Fruit fly (Drosophila melanogaster) whole organism, wandering third instar larva: ENCODE data around the gene Met.
"Not testable (repeated sequence)": the region's sequence is repeated elsewhere in the genome, so short reads cannot be mapped to it uniquely, and the experiment has no call there.

Experiments
- Abd-B ChIP-seq: fragments of >200 bp; optimal IDR thresholded peaks from 2 replicates; lab custom pipeline; 2017; ENCODE audit warnings: missing biosample characterization, missing genetic modification characterization
- CG9705 ChIP-seq: fragments of 200-800 bp; sonication (Bioruptor generic); optimal IDR thresholded peaks from 2 replicates; lab custom pipeline; 2018; ENCODE audit warnings: missing biosample characterization, mild to moderate bottlenecking, missing genetic modification characterization
- Dif ChIP-seq: fragments of 200-275, 200-300 bp; sonication (Bioruptor generic); optimal IDR thresholded peaks from 2 replicates; lab custom pipeline; 2018; ENCODE audit warnings: missing biosample characterization, missing genetic modification characterization; ENCODE audit not compliant: partially characterized antibody
- GATAd ChIP-seq: sonication (Bioruptor generic); optimal IDR thresholded peaks from 2 replicates; lab custom pipeline; 2016; ENCODE audit warnings: missing biosample characterization, missing genetic modification characterization
- HLH106 ChIP-seq: fragments of 200-800 bp; optimal IDR thresholded peaks from 3 replicates; lab custom pipeline; 2019; ENCODE audit warnings: missing biosample characterization, mild to moderate bottlenecking, missing genetic modification characterization, moderate library complexity
- Hnf4 ChIP-seq: fragments of 200-800 bp; sonication (Bioruptor generic); optimal IDR thresholded peaks from 2 replicates; lab custom pipeline; 2016; ENCODE audit warnings: missing biosample characterization, mild to moderate bottlenecking, missing genetic modification characterization
- Hr83 ChIP-seq: fragments of 200-300 bp; sonication (Bioruptor generic); optimal IDR thresholded peaks from 2 replicates; lab custom pipeline; 2016; ENCODE audit warnings: missing biosample characterization, mild to moderate bottlenecking, missing genetic modification characterization, moderate library complexity; ENCODE audit not compliant: poor library complexity, severe bottlenecking
- Jra ChIP-seq: sonication (Bioruptor generic); optimal IDR thresholded peaks from 2 replicates; lab custom pipeline; 2016; ENCODE audit warnings: missing biosample characterization, missing genetic modification characterization
- Mio ChIP-seq: sonication (Bioruptor generic); optimal IDR thresholded peaks from 2 replicates; lab custom pipeline; 2016; ENCODE audit warnings: missing biosample characterization, missing genetic modification characterization
- Myc ChIP-seq: fragments of >200 bp; optimal IDR thresholded peaks from 2 replicates; lab custom pipeline; 2017
- N ChIP-seq: fragments of >200 bp; optimal IDR thresholded peaks from 2 replicates; lab custom pipeline; 2018; ENCODE audit warnings: missing biosample characterization, missing external identifiers, missing genetic modification characterization
- OdsH ChIP-seq: fragments of 200-800 bp; sonication (Bioruptor generic); optimal IDR thresholded peaks from 2 replicates; lab custom pipeline; 2016; ENCODE audit warnings: missing biosample characterization, mild to moderate bottlenecking, missing genetic modification characterization
- Rel ChIP-seq, 2 experiments: fragments of 200-800 bp; sonication (Bioruptor generic) in 1 of 2; optimal IDR thresholded peaks; 2 replicates in 1 of 2; 3 replicates in 1 of 2; lab custom pipeline; 2016 to 2019; ENCODE audit warnings: mild to moderate bottlenecking in 2 of 2, missing biosample characterization in 2 of 2, missing genetic modification characterization in 2 of 2, moderate library complexity in 1 of 2
- Sp1 ChIP-seq: fragments of 200-800 bp; sonication (Bioruptor generic); optimal IDR thresholded peaks from 3 replicates; lab custom pipeline; 2019; ENCODE audit warnings: missing biosample characterization, mild to moderate bottlenecking, missing genetic modification characterization, moderate library complexity
- Vsx2 ChIP-seq: fragments of 200-300, 225-300 bp; sonication (Bioruptor generic); optimal IDR thresholded peaks from 2 replicates; lab custom pipeline; 2018; ENCODE audit warnings: missing biosample characterization, missing genetic modification characterization; ENCODE audit not compliant: partially characterized antibody
- br ChIP-seq: fragments of 200-800 bp; sonication (Bioruptor generic); optimal IDR thresholded peaks from 2 replicates; lab custom pipeline; 2016; ENCODE audit warnings: missing biosample characterization, missing genetic modification characterization
- brk ChIP-seq: fragments of 200-800 bp; sonication (Bioruptor generic); optimal IDR thresholded peaks from 2 replicates; lab custom pipeline; 2016; ENCODE audit warnings: missing biosample characterization, mild to moderate bottlenecking, missing genetic modification characterization
- dl ChIP-seq, 2 experiments: fragments of 175-275, 200-275 bp in 1 of 2; fragments of 200-275 bp in 1 of 2; sonication (Bioruptor generic); optimal IDR thresholded peaks; lab custom pipeline; 2018; ENCODE audit warnings: mild to moderate bottlenecking in 2 of 2, missing biosample characterization in 2 of 2, missing genetic modification characterization in 2 of 2, moderate library complexity in 2 of 2; ENCODE audit not compliant: partially characterized antibody in 2 of 2, insufficient read depth in 1 of 2
- dmrt93B ChIP-seq: fragments of 200-800 bp; sonication (Bioruptor generic); optimal IDR thresholded peaks from 2 replicates; lab custom pipeline; 2018; ENCODE audit warnings: missing biosample characterization, mild to moderate bottlenecking, missing genetic modification characterization
- dsf ChIP-seq: sonication (Bioruptor generic); optimal IDR thresholded peaks from 2 replicates; lab custom pipeline; 2016; ENCODE audit warnings: missing biosample characterization, missing genetic modification characterization, borderline replicate concordance
- ey ChIP-seq: fragments of 200-800 bp; sonication (Bioruptor generic); optimal IDR thresholded peaks from 2 replicates; lab custom pipeline; 2016; ENCODE audit warnings: missing biosample characterization, missing genetic modification characterization
- foxo ChIP-seq, 2 experiments: fragments of 200-800 bp; sonication (Bioruptor generic); optimal IDR thresholded peaks; 2 replicates in 1 of 2; 3 replicates in 1 of 2; lab custom pipeline; 2016 to 2017; ENCODE audit warnings: missing biosample characterization in 2 of 2, missing genetic modification characterization in 2 of 2
- fru ChIP-seq: fragments of 200-800 bp; sonication (Bioruptor generic); optimal IDR thresholded peaks from 3 replicates; lab custom pipeline; 2016; ENCODE audit warnings: missing biosample characterization, mild to moderate bottlenecking, missing genetic modification characterization
- h ChIP-seq: fragments of 200-800 bp; sonication (Bioruptor generic); optimal IDR thresholded peaks from 3 replicates; lab custom pipeline; 2016; ENCODE audit warnings: missing biosample characterization, mild to moderate bottlenecking, missing genetic modification characterization
- jim ChIP-seq: fragments of 175-275, 200-325 bp; sonication (Bioruptor generic); optimal IDR thresholded peaks from 2 replicates; lab custom pipeline; 2016; ENCODE audit warnings: missing biosample characterization, mild to moderate bottlenecking, missing genetic modification characterization
- lola ChIP-seq: fragments of >200 bp; optimal IDR thresholded peaks from 2 replicates; lab custom pipeline; 2017; ENCODE audit warnings: missing biosample characterization, missing genetic modification characterization
- psq ChIP-seq: fragments of 200-800 bp; sonication (Bioruptor generic); optimal IDR thresholded peaks from 3 replicates; lab custom pipeline; 2017; ENCODE audit warnings: missing biosample characterization, mild to moderate bottlenecking, missing genetic modification characterization, moderate library complexity
- rgr ChIP-seq: fragments of 200-800 bp; sonication (Bioruptor generic); optimal IDR thresholded peaks from 3 replicates; lab custom pipeline; 2016; ENCODE audit warnings: missing biosample characterization, mild to moderate bottlenecking, missing genetic modification characterization
- sage ChIP-seq: fragments of 200-800 bp; sonication (Bioruptor generic); optimal IDR thresholded peaks from 2 replicates; lab custom pipeline; 2016; ENCODE audit warnings: missing biosample characterization, mild to moderate bottlenecking, missing genetic modification characterization
- sv ChIP-seq: fragments of 200-800 bp; sonication (Bioruptor generic); optimal IDR thresholded peaks from 3 replicates; lab custom pipeline; 2016; ENCODE audit warnings: missing biosample characterization, missing genetic modification characterization
- usp ChIP-seq: fragments of >200 bp; optimal IDR thresholded peaks from 2 replicates; lab custom pipeline; 2017; ENCODE audit warnings: missing biosample characterization, missing genetic modification characterization
- woc ChIP-seq: sonication (Bioruptor generic); optimal IDR thresholded peaks from 2 replicates; lab custom pipeline; 2016; ENCODE audit warnings: missing biosample characterization, mild to moderate bottlenecking, missing genetic modification characterization

Met gene

DNA sequence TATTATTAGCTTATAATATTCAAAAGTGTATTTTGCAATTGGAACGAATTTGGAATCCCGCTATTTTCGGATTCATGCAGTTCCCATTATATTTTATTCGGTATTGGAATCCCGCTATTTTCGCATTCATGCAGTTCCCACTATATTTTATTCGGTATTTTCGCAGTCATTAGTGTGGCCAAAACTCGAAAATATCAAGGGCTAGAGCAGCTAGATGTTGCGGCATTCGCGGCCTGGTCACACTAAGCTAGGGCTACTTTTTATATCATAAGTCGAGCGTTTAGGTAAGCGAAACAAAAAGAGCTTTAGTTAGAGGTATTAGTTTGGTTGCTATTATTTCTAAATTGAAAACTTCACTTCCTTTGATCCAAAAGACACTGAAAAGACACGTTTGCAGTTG, 37.1 kb upstream of the Met start:
- TF ChIP-seq sage (GFP tag; lab: Kevin White, UChicago) (no peak), N (GFP tag; lab: Kevin White, UChicago) (no peak), Mio (GFP tag; lab: Kevin White, UChicago) (no peak), Myc (lab: Kevin White, UChicago) (peak; percentile 54)

DNA sequence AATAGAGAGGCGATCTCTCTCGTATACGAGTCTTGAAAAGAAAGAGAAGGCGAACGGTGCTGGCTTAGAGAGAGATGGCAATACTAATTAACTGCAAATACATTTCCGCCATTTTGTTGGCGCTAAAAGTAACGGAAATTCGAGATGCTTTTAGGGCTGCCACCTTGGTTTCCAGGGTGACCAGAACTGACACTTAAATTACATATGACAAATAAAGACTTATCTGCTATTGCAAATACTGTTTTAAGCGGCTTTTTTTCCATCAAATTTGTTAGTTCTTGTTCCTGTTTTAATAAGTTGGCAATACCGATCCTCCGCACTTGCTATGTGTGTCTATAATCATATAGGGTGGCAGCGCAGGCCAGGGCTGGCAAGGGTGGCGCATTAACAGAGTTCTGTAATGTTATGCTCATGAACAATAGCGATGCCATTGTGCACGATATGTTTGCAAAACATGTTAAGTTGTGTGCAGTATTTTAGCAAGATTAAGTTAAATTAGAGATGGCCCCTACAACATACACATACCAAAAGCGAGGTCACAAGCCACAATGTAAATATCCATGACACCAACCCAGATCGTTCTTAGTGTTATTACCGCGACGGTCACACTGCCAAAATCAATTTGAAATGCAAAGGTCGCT, 35.6 kb upstream of the Met start, which contains the start of gene nod:
Gene nod, plus strand, starts transcription at position 573 of the 641 bp plus-strand sequence.
- TF ChIP-seq Vsx2, result no peak
- TF ChIP-seq sv, result peak; percentile 38
- no peak for TF ChIP-seq dsf (GFP tag; lab: Kevin White, UChicago)
- TF ChIP-seq lola (GFP tag; lab: Kevin White, UChicago), result no peak
- TF ChIP-seq ey, result peak; percentile 63
- TF ChIP-seq Hnf4 (GFP tag; lab: Kevin White, UChicago), result no peak
- peak; percentile 29 for TF ChIP-seq OdsH (GFP tag; lab: Kevin White, UChicago)
- no peak for TF ChIP-seq usp (GFP tag; lab: Kevin White, UChicago)
- no peak for TF ChIP-seq woc (GFP tag; lab: Kevin White, UChicago)
- no peak for TF ChIP-seq dmrt93B (GFP tag; lab: Kevin White, UChicago)
- TF ChIP-seq Hr83 (GFP tag; lab: Kevin White, UChicago), result peak; percentile 64
- peak; percentile 40 for TF ChIP-seq h (GFP tag; lab: Kevin White, UChicago)
- no peak for TF ChIP-seq Jra (GFP tag; lab: Kevin White, UChicago)
- TF ChIP-seq CG9705, result peak; percentile 36
- TF ChIP-seq HLH106 (tag; lab: Kevin White, UChicago), result peak; percentile 54
- TF ChIP-seq fru, result peak; percentile 74
- no peak for TF ChIP-seq GATAd (GFP tag; lab: Kevin White, UChicago)
- TF ChIP-seq rgr (GFP tag; lab: Kevin White, UChicago), result peak; percentile 65
- no peak for TF ChIP-seq sage (GFP tag; lab: Kevin White, UChicago)
- TF ChIP-seq psq (GFP tag; lab: Kevin White, UChicago), result peak; percentile 42
- TF ChIP-seq foxo (GFP tag; optimal IDR thresholded peaks at IDR 0.05; lab: Kevin White, UChicago), result peak in 1 of 2 experiments; percentile 71
- peak; percentile 43 for TF ChIP-seq Sp1 (GFP tag; lab: Kevin White, UChicago)
- no peak for TF ChIP-seq jim (GFP tag; lab: Kevin White, UChicago)
- TF ChIP-seq br (GFP tag; lab: Kevin White, UChicago), result peak; percentile 34
- no peak for TF ChIP-seq brk (GFP tag; lab: Kevin White, UChicago)
- TF ChIP-seq Abd-B (GFP tag; lab: Kevin White, UChicago), result no peak

DNA sequence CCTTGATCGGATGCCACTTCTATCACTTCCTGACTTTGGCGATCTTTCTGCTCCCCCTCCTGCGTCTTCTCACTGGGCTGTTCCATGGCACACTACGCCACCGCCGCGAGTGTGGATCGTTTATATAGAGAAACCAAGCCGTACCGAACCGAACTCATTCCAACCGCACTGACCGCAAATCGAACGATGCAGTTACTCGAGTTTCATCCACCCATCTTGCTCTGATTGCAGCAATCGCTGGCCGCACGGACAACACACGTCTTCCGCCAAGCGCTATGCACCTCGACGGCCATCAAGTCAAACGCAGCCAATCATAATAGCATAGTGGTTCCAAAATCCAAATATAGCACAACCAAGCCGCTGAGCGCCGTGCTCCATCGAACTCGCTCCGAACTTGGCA, 31.8 kb upstream of the Met start, which contains the start of gene pkm:
Gene pkm, minus strand, starts transcription at position 101 of the 400 bp plus-strand sequence.
- TF ChIP-seq dl (GFP tag; optimal IDR thresholded peaks at IDR 0.05; lab: Kevin White, UChicago; ENCODE audit: insufficient read depth in 1 of 2, partially characterized antibody in 2 of 2) (no peak), dmrt93B (GFP tag; lab: Kevin White, UChicago) (no peak), Mio (GFP tag; lab: Kevin White, UChicago) (no peak), lola (GFP tag; lab: Kevin White, UChicago) (no peak), Abd-B (GFP tag; lab: Kevin White, UChicago) (no peak), Jra (GFP tag; lab: Kevin White, UChicago) (no peak), HLH106 (tag; lab: Kevin White, UChicago) (no peak)

DNA sequence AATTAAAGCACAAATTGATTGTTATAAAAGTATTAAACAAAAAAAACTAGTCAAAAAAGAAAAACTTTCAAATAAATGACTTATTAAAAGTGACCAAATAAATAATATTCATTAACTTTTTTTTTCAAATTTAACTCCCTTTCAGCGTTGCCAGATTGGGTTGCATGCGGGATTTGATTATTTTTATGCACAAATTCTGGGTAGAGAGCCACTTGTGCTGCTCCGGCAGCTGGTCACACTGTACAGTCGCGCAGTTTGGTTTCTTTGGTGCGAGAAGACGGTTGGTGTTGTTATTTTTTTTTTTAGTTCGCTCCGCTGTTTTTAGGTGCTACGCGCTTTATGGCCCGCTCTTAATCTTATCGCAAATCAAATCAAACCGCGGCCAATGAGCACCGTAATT, 16.3 kb upstream of the Met start, which contains the start of gene rho-4:
Gene rho-4, plus strand, starts transcription at position 250 of the 400 bp plus-strand sequence.
- TF ChIP-seq Dif; Rel (GFP tag; optimal IDR thresholded peaks at IDR 0.05; lab: Kevin White, UChicago); Rel (tag; optimal IDR thresholded peaks at IDR 0.05; lab: Kevin White, UChicago); Hnf4 (GFP tag; lab: Kevin White, UChicago): not testable (repeated sequence)
- TF ChIP-seq, all 38 proteins: peak for 0; not testable (repeated sequence) for 38
